Worm (Caenorhabditis elegans) whole organism, L1 larva: ENCODE measurements around the gene ZK353.9.

Source experiments
- C16A3.4 ChIP-seq: fragments of 150-350 bp; optimal IDR thresholded peaks from 2 replicates; lab custom pipeline; 2014; ENCODE audit warnings: missing biosample characterization, missing genetic modification characterization
- C34B4.2 ChIP-seq: sonication (generic microtip); optimal IDR thresholded peaks from 2 replicates; lab custom pipeline; 2017; ENCODE audit warnings: mild to moderate bottlenecking, missing genetic modification characterization, missing compliant biosample characterization
- F16B12.6 ChIP-seq: fragments of 150-350 bp; optimal IDR thresholded peaks from 2 replicates; lab custom pipeline; 2014; ENCODE audit warnings: missing biosample characterization, missing genetic modification characterization
- Y116A8C.19 ChIP-seq: sonication (generic microtip); optimal IDR thresholded peaks from 2 replicates; lab custom pipeline; 2016; ENCODE audit warnings: missing compliant biosample characterization, missing genetic modification characterization, borderline replicate concordance
- aha-1 ChIP-seq: fragments of 150-350 bp; optimal IDR thresholded peaks from 2 replicates; lab custom pipeline; 2014; ENCODE audit warnings: missing biosample characterization, missing genetic modification characterization
- alr-1 ChIP-seq: fragments of 200-800 bp; sonication (Bioruptor generic); optimal IDR thresholded peaks from 2 replicates; lab custom pipeline; 2018; ENCODE audit warnings: borderline replicate concordance, mild to moderate bottlenecking, missing genetic modification characterization, missing compliant biosample characterization
- blmp-1 ChIP-seq: fragments of 150-350 bp; optimal IDR thresholded peaks from 2 replicates; lab custom pipeline; 2014; ENCODE audit warnings: missing biosample characterization, missing genetic modification characterization
- ceh-90 ChIP-seq: sonication (generic microtip); optimal IDR thresholded peaks from 2 replicates; lab custom pipeline; 2016; ENCODE audit warnings: missing genetic modification characterization, missing compliant biosample characterization
- dpl-1 ChIP-seq, 3 experiments: fragments of 150-350 bp in 2 of 3; sonication (generic microtip) in 1 of 3; optimal IDR thresholded peaks; 2 replicates each; lab custom pipeline; 2014 to 2017; ENCODE audit warnings: missing biosample characterization in 3 of 3, missing genetic modification characterization in 3 of 3, missing genetic modification reagents in 3 of 3
- dsc-1 ChIP-seq: sonication (generic microtip); optimal IDR thresholded peaks from 2 replicates; lab custom pipeline; 2016; ENCODE audit warnings: mild to moderate bottlenecking, missing genetic modification characterization, missing compliant biosample characterization
- efl-1 ChIP-seq, 4 experiments: fragments of 150-350 bp; optimal IDR thresholded peaks in 3 of 4; peaks in 1 of 4; 1 replicate in 1 of 4; 2 replicates in 3 of 4; lab custom pipeline; 2014; ENCODE audit warnings: missing biosample characterization in 2 of 4, missing genetic modification characterization in 2 of 4, missing genetic modification reagents in 2 of 4
- egl-27 ChIP-seq, 2 experiments: fragments of 150-350 bp in 1 of 2; sonication (generic microtip); optimal IDR thresholded peaks; 3 replicates each; lab custom pipeline; 2017 to 2018; ENCODE audit warnings: missing biosample characterization in 2 of 2, missing genetic modification characterization in 2 of 2, missing genetic modification reagents in 2 of 2
- elt-2 ChIP-seq: sonication (generic microtip); optimal IDR thresholded peaks from 2 replicates; lab custom pipeline; 2016; ENCODE audit warnings: missing genetic modification characterization, mild to moderate bottlenecking, inconsistent platforms, missing compliant biosample characterization, missing genetic modification reagents
- fkh-10 ChIP-seq: sonication (generic microtip); optimal IDR thresholded peaks from 2 replicates; lab custom pipeline; 2017; ENCODE audit warnings: missing biosample characterization, missing genetic modification reagents, missing genetic modification characterization
- fos-1 ChIP-seq: fragments of 150-350 bp; optimal IDR thresholded peaks from 2 replicates; lab custom pipeline; 2014; ENCODE audit warnings: missing biosample characterization, missing genetic modification characterization
- hlh-17 ChIP-seq: fragments of 200-800 bp; sonication (Bioruptor generic); optimal IDR thresholded peaks from 2 replicates; lab custom pipeline; 2018; ENCODE audit warnings: missing genetic modification characterization, mild to moderate bottlenecking, missing compliant biosample characterization, moderate library complexity, borderline replicate concordance
- isw-1 ChIP-seq: fragments of 200-800 bp; sonication (Bioruptor generic); IDR thresholded peaks from 2 replicates; pipeline ENCODE4 v1.3.6; 2022; ENCODE audit warnings: missing genetic modification characterization, missing compliant biosample characterization
- jun-1 ChIP-seq: fragments of 150-350 bp; optimal IDR thresholded peaks from 2 replicates; lab custom pipeline; 2014; ENCODE audit warnings: missing biosample characterization, missing genetic modification reagents, missing genetic modification characterization
- lin-13 ChIP-seq: fragments of 150-350 bp; optimal IDR thresholded peaks from 2 replicates; lab custom pipeline; 2014; ENCODE audit warnings: missing biosample characterization, missing genetic modification reagents, missing genetic modification characterization
- lin-15B ChIP-seq: fragments of 150-350 bp; sonication (generic microtip); optimal IDR thresholded peaks from 3 replicates; lab custom pipeline; 2014; ENCODE audit warnings: missing biosample characterization, missing genetic modification characterization
- lin-35 ChIP-seq, 2 experiments: fragments of 150-350 bp; optimal IDR thresholded peaks; 2 replicates each; lab custom pipeline; 2014; ENCODE audit warnings: missing biosample characterization in 2 of 2, missing genetic modification characterization in 2 of 2, missing genetic modification reagents in 2 of 2
- lin-39 ChIP-seq: fragments of 150-350 bp; optimal IDR thresholded peaks from 2 replicates; lab custom pipeline; 2014; ENCODE audit warnings: missing biosample characterization, missing genetic modification reagents, missing genetic modification characterization
- lir-3 ChIP-seq: sonication (generic microtip); optimal IDR thresholded peaks from 2 replicates; lab custom pipeline; 2016; ENCODE audit warnings: mild to moderate bottlenecking, missing genetic modification characterization, moderate library complexity, missing compliant biosample characterization; ENCODE audit not compliant: poor library complexity
- mdl-1 ChIP-seq, 2 experiments: fragments of 150-350 bp; optimal IDR thresholded peaks; 2 replicates each; lab custom pipeline; 2014 to 2017; ENCODE audit warnings: missing biosample characterization in 2 of 2, missing genetic modification characterization in 2 of 2, inconsistent platforms in 1 of 2
- mef-2 ChIP-seq: fragments of 150-350 bp; optimal IDR thresholded peaks from 2 replicates; lab custom pipeline; 2014; ENCODE audit warnings: missing biosample characterization, missing genetic modification characterization
- mep-1 ChIP-seq: fragments of 150-350 bp; optimal IDR thresholded peaks from 2 replicates; lab custom pipeline; 2014; ENCODE audit warnings: missing biosample characterization, missing genetic modification characterization
- nhr-12 ChIP-seq: sonication (generic microtip); optimal IDR thresholded peaks from 2 replicates; lab custom pipeline; 2017; ENCODE audit warnings: missing biosample characterization, missing genetic modification characterization
- nhr-19 ChIP-seq: fragments of 200-800 bp; sonication (Bioruptor generic); conservative IDR thresholded peaks from 2 replicates; pipeline ENCODE4 v1.3.6; 2022; ENCODE audit warnings: missing genetic modification characterization, missing compliant biosample characterization
- nhr-20 ChIP-seq: sonication (generic microtip); optimal IDR thresholded peaks from 2 replicates; lab custom pipeline; 2016; ENCODE audit warnings: mild to moderate bottlenecking, missing genetic modification characterization, missing compliant biosample characterization
- nhr-237 ChIP-seq: fragments of 150-350 bp; optimal IDR thresholded peaks from 2 replicates; lab custom pipeline; 2014; ENCODE audit warnings: missing biosample characterization, missing genetic modification characterization
- nhr-71 ChIP-seq: sonication (generic microtip); optimal IDR thresholded peaks from 2 replicates; lab custom pipeline; 2016; ENCODE audit warnings: mild to moderate bottlenecking, missing genetic modification characterization, moderate library complexity, missing compliant biosample characterization
- nhr-76 ChIP-seq: sonication (generic microtip); optimal IDR thresholded peaks from 2 replicates; lab custom pipeline; 2017; ENCODE audit warnings: missing biosample characterization, missing genetic modification characterization
- nhr-84 ChIP-seq: sonication (generic microtip); optimal IDR thresholded peaks from 2 replicates; lab custom pipeline; 2017; ENCODE audit warnings: missing biosample characterization, missing genetic modification characterization
- nhr-85 ChIP-seq: sonication (generic microtip); peaks from one replicate; lab custom pipeline; 2016; ENCODE audit warnings: missing genetic modification characterization, inconsistent platforms, missing compliant biosample characterization
- pag-3 ChIP-seq: sonication (generic microtip); optimal IDR thresholded peaks from 2 replicates; lab custom pipeline; 2017; ENCODE audit warnings: missing genetic modification characterization, mild to moderate bottlenecking, missing compliant biosample characterization, antibody characterized with exemption, borderline replicate concordance; ENCODE audit not compliant: insufficient read depth
- skn-1 ChIP-seq: fragments of 150-350 bp; optimal IDR thresholded peaks from 2 replicates; lab custom pipeline; 2014; ENCODE audit warnings: missing biosample characterization, missing genetic modification characterization
- sox-4 ChIP-seq: sonication (generic microtip); optimal IDR thresholded peaks from 2 replicates; lab custom pipeline; 2016; ENCODE audit warnings: missing genetic modification characterization, missing compliant biosample characterization
- sptf-1 ChIP-seq: fragments of 150-350 bp; optimal IDR thresholded peaks from 2 replicates; lab custom pipeline; 2014; ENCODE audit warnings: missing biosample characterization, missing genetic modification characterization
- sup-37 ChIP-seq: fragments of 200-800 bp; sonication (Bioruptor generic); optimal IDR thresholded peaks from 2 replicates; lab custom pipeline; 2018; ENCODE audit warnings: mild to moderate bottlenecking, missing genetic modification characterization, missing compliant biosample characterization
- tlp-1 ChIP-seq: fragments of 150-350 bp; optimal IDR thresholded peaks from 2 replicates; lab custom pipeline; 2014; ENCODE audit warnings: missing biosample characterization, missing genetic modification characterization
- unc-130 ChIP-seq: fragments of 150-350 bp; optimal IDR thresholded peaks from 2 replicates; lab custom pipeline; 2017; ENCODE audit warnings: missing biosample characterization, missing genetic modification characterization, inconsistent platforms
- unc-30 ChIP-seq: sonication (generic microtip); optimal IDR thresholded peaks from 2 replicates; lab custom pipeline; 2017; ENCODE audit warnings: missing biosample characterization, missing genetic modification characterization
- unc-62 ChIP-seq: fragments of 150-350 bp; optimal IDR thresholded peaks from 2 replicates; lab custom pipeline; 2014; ENCODE audit warnings: missing biosample characterization, missing genetic modification reagents, missing genetic modification characterization
- zip-4 ChIP-seq: fragments of 200-800 bp; sonication (Bioruptor generic); optimal IDR thresholded peaks from 2 replicates; lab custom pipeline; 2018; ENCODE audit warnings: mild to moderate bottlenecking, missing genetic modification characterization, moderate library complexity, missing compliant biosample characterization
- ztf-11 ChIP-seq, 2 experiments: sonication (generic microtip); optimal IDR thresholded peaks; 2 replicates each; lab custom pipeline; 2016 to 2017; ENCODE audit warnings: missing genetic modification characterization in 2 of 2, missing biosample characterization in 1 of 2, missing compliant biosample characterization in 1 of 2
- ztf-4 ChIP-seq: fragments of 150-350 bp; optimal IDR thresholded peaks from 2 replicates; lab custom pipeline; 2014; ENCODE audit warnings: missing biosample characterization, missing genetic modification characterization

Gene ZK353.9

ce11 chrIII:8409166-8409565, at the start of gene ZK353.9:
Gene ZK353.9 (plus strand): TSS chrIII:8409496.
- TF ChIP-seq nhr-84 (tag; lab: Kevin White, UChicago) = no peak
- TF ChIP-seq C34B4.2 = no peak
- no peak for TF ChIP-seq mef-2 (tag; lab: Kevin White, UChicago)
- no peak for TF ChIP-seq nhr-19 (GFP tag; lab: Robert Waterston, UW)
- no peak for TF ChIP-seq fkh-10 (GFP tag; lab: Kevin White, UChicago)
- no peak for TF ChIP-seq isw-1 (GFP tag; lab: Robert Waterston, UW)
- TF ChIP-seq nhr-71 (tag; lab: Kevin White, UChicago) = no peak
- no peak for TF ChIP-seq pag-3 (tag; lab: Kevin White, UChicago)
- no peak for TF ChIP-seq aha-1 (tag; lab: Kevin White, UChicago)
- no peak for TF ChIP-seq lin-13 (GFP tag; lab: Kevin White, UChicago)
- TF ChIP-seq Y116A8C.19 (tag; lab: Kevin White, UChicago) = no peak
- no peak for TF ChIP-seq unc-62 (GFP tag; lab: Kevin White, UChicago)
- no peak for TF ChIP-seq nhr-76 (tag; lab: Kevin White, UChicago)
- no peak for TF ChIP-seq dpl-1 (GFP tag; optimal IDR thresholded peaks at IDR 0.05; lab: Kevin White, UChicago)
- no peak for TF ChIP-seq nhr-85
- no peak for TF ChIP-seq sox-4

DNA sequence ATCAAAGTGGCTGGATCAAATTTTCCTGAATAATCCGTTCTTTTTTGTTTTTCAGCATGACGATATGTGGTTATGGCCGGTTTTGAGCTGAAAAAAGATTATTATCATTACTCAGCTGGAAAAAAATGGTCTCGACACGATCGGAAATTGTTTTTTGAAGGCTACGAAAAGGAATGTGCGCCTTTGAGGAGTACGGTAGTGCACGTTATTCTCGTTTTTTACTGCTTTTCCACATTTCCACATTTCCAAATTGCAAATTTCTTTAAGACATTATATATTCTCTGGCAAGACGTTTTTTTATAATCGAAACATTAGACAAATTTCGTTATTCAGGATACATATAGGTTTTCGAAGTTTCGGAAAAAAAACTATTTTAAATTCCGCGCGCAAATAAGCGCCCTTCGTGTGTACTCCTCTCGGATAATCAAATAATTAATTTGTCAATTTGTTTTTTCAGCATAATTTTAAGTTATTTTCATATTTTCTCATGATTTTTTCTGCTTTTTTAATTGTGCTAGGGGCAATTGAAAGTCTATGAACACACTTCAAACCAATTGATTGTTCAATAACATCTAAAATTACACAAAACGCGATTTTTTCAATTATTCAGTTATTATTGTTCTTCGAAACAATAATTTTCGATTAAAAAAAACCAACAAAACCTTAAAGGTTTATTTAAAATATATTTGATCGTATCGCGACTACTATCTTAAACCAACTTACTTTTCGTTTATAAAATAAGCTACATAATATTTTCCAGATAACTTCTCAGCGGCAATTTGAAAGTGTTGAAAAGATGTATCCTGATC, 45.8 kb upstream of the ZK353.9 start, which contains the start of gene R05D3.3:
Gene R05D3.3 (plus strand): TSS at position 759 of the 809 bp plus-strand sequence.
- TF ChIP-seq lin-35 (GFP tag; optimal IDR thresholded peaks at IDR 0.05; lab: Kevin White, UChicago) = peak in 1 of 2 experiments; percentile 62
- peak in 2 of 3 experiments; percentile 4 to 36 for TF ChIP-seq dpl-1 (GFP tag; optimal IDR thresholded peaks at IDR 0.05; lab: Kevin White, UChicago)
- no peak for TF ChIP-seq hlh-17 (GFP tag; lab: Kevin White, UChicago)
- no peak for TF ChIP-seq sptf-1 (tag; lab: Kevin White, UChicago)
- TF ChIP-seq ceh-90 (tag; lab: Kevin White, UChicago) = no peak
- TF ChIP-seq efl-1 (optimal IDR thresholded peaks at IDR 0.05; lab: Kevin White, UChicago) = peak in 1 of 2 experiments; percentile 29
- peak; percentile 33 to 93 for TF ChIP-seq efl-1 (GFP tag; optimal IDR thresholded peaks at IDR 0.05 in 1 of 2; lab: Kevin White, UChicago)
- TF ChIP-seq skn-1 (tag; lab: Kevin White, UChicago) = no peak

- no peak for TF ChIP-seq efl-1 (optimal IDR thresholded peaks at IDR 0.05; lab: Kevin White, UChicago)
- TF ChIP-seq efl-1 (GFP tag; optimal IDR thresholded peaks at IDR 0.05 in 1 of 2; lab: Kevin White, UChicago) = peak in 1 of 2 experiments; percentile 6
- TF ChIP-seq nhr-85 = peak; percentile 46
- TF ChIP-seq alr-1 = no peak
- TF ChIP-seq nhr-237 (tag; lab: Kevin White, UChicago) = no peak
- TF ChIP-seq lin-15B = no peak
- TF ChIP-seq elt-2 (tag; lab: Kevin White, UChicago) = no peak
- no peak for TF ChIP-seq unc-30
- no peak for TF ChIP-seq egl-27 (tag; optimal IDR thresholded peaks at IDR 0.05; lab: Kevin White, UChicago)
- TF ChIP-seq lin-39 (tag; lab: Kevin White, UChicago) = no peak
- TF ChIP-seq mef-2 (tag; lab: Kevin White, UChicago) = no peak
- TF ChIP-seq mep-1 (tag; lab: Kevin White, UChicago) = peak; percentile 49
- no peak for TF ChIP-seq fkh-10 (GFP tag; lab: Kevin White, UChicago)
- TF ChIP-seq mdl-1 (tag; optimal IDR thresholded peaks at IDR 0.05; lab: Kevin White, UChicago) = no peak
- TF ChIP-seq Y116A8C.19 (tag; lab: Kevin White, UChicago) = no peak
- no peak for TF ChIP-seq unc-130 (tag; lab: Kevin White, UChicago)
- TF ChIP-seq fos-1 = no peak
- TF ChIP-seq ztf-4 = no peak
- TF ChIP-seq sup-37 = no peak
- TF ChIP-seq C16A3.4 = no peak
- no peak for TF ChIP-seq F16B12.6 (tag; lab: Kevin White, UChicago)
- peak; percentile 35 for TF ChIP-seq blmp-1
- no peak for TF ChIP-seq ztf-11 (tag; optimal IDR thresholded peaks at IDR 0.05; lab: Kevin White, UChicago)
- TF ChIP-seq tlp-1 = no peak
- TF ChIP-seq jun-1 (tag; lab: Kevin White, UChicago) = no peak
- TF ChIP-seq zip-4 = no peak
- no peak for TF ChIP-seq lir-3 (tag; lab: Kevin White, UChicago)
- TF ChIP-seq nhr-12 (tag; lab: Kevin White, UChicago) = no peak
- no peak for TF ChIP-seq dsc-1 (tag; lab: Kevin White, UChicago)
- no peak for TF ChIP-seq nhr-20 (tag; lab: Kevin White, UChicago)
These were observed 40.7 kb upstream of the ZK353.9 start, which contains the start of gene R05D3.9 for ce11 chrIII:8368619-8369018. Gene R05D3.9 (minus strand): TSS chrIII:8368719.
